Worm (Caenorhabditis elegans) whole organism, late embryonic: ENCODE results near the gene C26B2.2.

ENCODE experiments used
- C08G9.2 ChIP-seq: sonication (generic microtip); optimal IDR thresholded peaks from 2 replicates; lab custom pipeline; 2016; ENCODE audit warnings: mild to moderate bottlenecking, missing genetic modification characterization, moderate library complexity, missing compliant biosample characterization
- C38D4.7 ChIP-seq: fragments of 200-800 bp; sonication (Bioruptor generic); optimal IDR thresholded peaks from 2 replicates; lab custom pipeline; 2018; ENCODE audit warnings: mild to moderate bottlenecking, missing genetic modification characterization, moderate library complexity, missing compliant biosample characterization
- F13H6.1 ChIP-seq: sonication (generic microtip); optimal IDR thresholded peaks from 2 replicates; lab custom pipeline; 2016; ENCODE audit warnings: missing genetic modification characterization, missing compliant biosample characterization
- K02D7.2 ChIP-seq: sonication (generic microtip); optimal IDR thresholded peaks from 2 replicates; lab custom pipeline; 2017; ENCODE audit warnings: mild to moderate bottlenecking, missing genetic modification characterization, missing compliant biosample characterization
- K09A11.1 ChIP-seq: sonication (generic microtip); optimal IDR thresholded peaks from 2 replicates; lab custom pipeline; 2017; ENCODE audit warnings: antibody characterized with exemption, mild to moderate bottlenecking, missing genetic modification characterization, missing compliant biosample characterization; ENCODE audit not compliant: insufficient read depth
- T23F11.4 ChIP-seq: fragments of 200-800 bp; sonication (Bioruptor generic); optimal IDR thresholded peaks from 2 replicates; lab custom pipeline; 2018; ENCODE audit warnings: mild to moderate bottlenecking, missing genetic modification characterization, missing compliant biosample characterization
- Y22D7AL.16 ChIP-seq: sonication (generic microtip); optimal IDR thresholded peaks from 2 replicates; lab custom pipeline; 2016; ENCODE audit warnings: missing genetic modification characterization, missing compliant biosample characterization
- ama-1 ChIP-seq: fragments of 150-350 bp; optimal IDR thresholded peaks from 2 replicates; lab custom pipeline; 2014
- ceh-18 ChIP-seq: sonication (generic microtip); optimal IDR thresholded peaks from 2 replicates; lab custom pipeline; 2016; ENCODE audit warnings: missing genetic modification characterization, missing compliant biosample characterization
- ceh-19 ChIP-seq: fragments of 200-800 bp; sonication (Bioruptor generic); optimal IDR thresholded peaks from 2 replicates; lab custom pipeline; 2018; ENCODE audit warnings: mild to moderate bottlenecking, missing genetic modification characterization, missing compliant biosample characterization
- ceh-22 ChIP-seq: sonication (generic microtip); optimal IDR thresholded peaks from 2 replicates; lab custom pipeline; 2017; ENCODE audit warnings: missing biosample characterization, missing genetic modification characterization
- ceh-24 ChIP-seq: sonication (generic microtip); optimal IDR thresholded peaks from 2 replicates; lab custom pipeline; 2016; ENCODE audit warnings: mild to moderate bottlenecking, missing genetic modification characterization, missing compliant biosample characterization
- ceh-45 ChIP-seq: fragments of 200-800 bp; sonication (Bioruptor generic); IDR thresholded peaks from 2 replicates; pipeline ENCODE4 v1.3.6; 2022; ENCODE audit warnings: missing genetic modification reagents, missing genetic modification characterization, missing compliant biosample characterization
- ceh-6 ChIP-seq: fragments of 200-800 bp; sonication (Bioruptor generic); optimal IDR thresholded peaks from 2 replicates; lab custom pipeline; 2018; ENCODE audit warnings: mild to moderate bottlenecking, missing genetic modification characterization, missing compliant biosample characterization
- ceh-9 ChIP-seq: sonication (generic microtip); optimal IDR thresholded peaks from 2 replicates; lab custom pipeline; 2016; ENCODE audit warnings: mild to moderate bottlenecking, missing genetic modification characterization, inconsistent platforms, missing compliant biosample characterization
- che-1 ChIP-seq: sonication (generic microtip); optimal IDR thresholded peaks from 2 replicates; lab custom pipeline; 2016; ENCODE audit warnings: mild to moderate bottlenecking, missing genetic modification characterization, missing compliant biosample characterization
- dmd-4 ChIP-seq: sonication (generic microtip); optimal IDR thresholded peaks from 2 replicates; lab custom pipeline; 2016; ENCODE audit warnings: borderline replicate concordance, missing genetic modification characterization, missing compliant biosample characterization
- dve-1 ChIP-seq: sonication (generic microtip); optimal IDR thresholded peaks from 2 replicates; lab custom pipeline; 2017; ENCODE audit warnings: antibody characterized with exemption, mild to moderate bottlenecking, missing genetic modification characterization, missing compliant biosample characterization
- ets-4 ChIP-seq: sonication (generic microtip); optimal IDR thresholded peaks from 2 replicates; lab custom pipeline; 2016; ENCODE audit warnings: missing genetic modification characterization, missing compliant biosample characterization
- eyg-1 ChIP-seq: sonication (generic microtip); optimal IDR thresholded peaks from 2 replicates; lab custom pipeline; 2016; ENCODE audit warnings: missing genotype, missing genetic modification characterization, missing compliant biosample characterization
- fax-1 ChIP-seq: sonication (generic microtip); optimal IDR thresholded peaks from 2 replicates; lab custom pipeline; 2016; ENCODE audit warnings: missing genotype, missing genetic modification characterization, missing compliant biosample characterization
- fkh-10 ChIP-seq: fragments of 150-350 bp; optimal IDR thresholded peaks from 2 replicates; lab custom pipeline; 2014; ENCODE audit warnings: missing biosample characterization, missing genetic modification reagents, missing genetic modification characterization
- fkh-6 ChIP-seq: sonication (generic microtip); optimal IDR thresholded peaks from 2 replicates; lab custom pipeline; 2016; ENCODE audit warnings: missing genetic modification characterization, missing compliant biosample characterization
- gmeb-2 ChIP-seq: sonication (generic microtip); optimal IDR thresholded peaks from 2 replicates; lab custom pipeline; 2016; ENCODE audit warnings: missing genetic modification characterization, inconsistent platforms, missing compliant biosample characterization
- hlh-13 ChIP-seq: fragments of 200-800 bp; sonication (Bioruptor generic); optimal IDR thresholded peaks from 2 replicates; lab custom pipeline; 2018; ENCODE audit warnings: mild to moderate bottlenecking, missing genetic modification characterization, missing compliant biosample characterization
- hlh-15 ChIP-seq: sonication (generic microtip); optimal IDR thresholded peaks from 2 replicates; lab custom pipeline; 2016; ENCODE audit warnings: missing genetic modification characterization, missing compliant biosample characterization
- hlh-30 ChIP-seq: sonication (generic microtip); optimal IDR thresholded peaks from 2 replicates; lab custom pipeline; 2017; ENCODE audit warnings: antibody characterized with exemption, missing genetic modification characterization, missing compliant biosample characterization; ENCODE audit not compliant: insufficient read depth
- hlh-6 ChIP-seq: sonication (generic microtip); optimal IDR thresholded peaks from 2 replicates; lab custom pipeline; 2016; ENCODE audit warnings: missing genotype, missing genetic modification characterization, missing compliant biosample characterization
- hlh-8 ChIP-seq: sonication (generic microtip); optimal IDR thresholded peaks from 2 replicates; lab custom pipeline; 2016; ENCODE audit warnings: missing genotype, missing genetic modification characterization, missing compliant biosample characterization
- lim-6 ChIP-seq: sonication (generic microtip); optimal IDR thresholded peaks from 2 replicates; lab custom pipeline; 2016; ENCODE audit warnings: missing genetic modification characterization, missing compliant biosample characterization
- lin-11 ChIP-seq: fragments of 200-800 bp; sonication (Bioruptor generic); optimal IDR thresholded peaks from 2 replicates; lab custom pipeline; 2018; ENCODE audit warnings: mild to moderate bottlenecking, missing genetic modification characterization, missing compliant biosample characterization
- madf-2 ChIP-seq: sonication (generic microtip); optimal IDR thresholded peaks from 2 replicates; lab custom pipeline; 2017; ENCODE audit warnings: missing genetic modification characterization, missing compliant biosample characterization
- nhr-11 ChIP-seq: fragments of 150-350 bp; optimal IDR thresholded peaks from 2 replicates; lab custom pipeline; 2014; ENCODE audit warnings: missing biosample characterization, missing genetic modification characterization
- nhr-232 ChIP-seq: sonication (generic microtip); optimal IDR thresholded peaks from 2 replicates; lab custom pipeline; 2016; ENCODE audit warnings: missing genetic modification characterization, missing compliant biosample characterization
- npax-4 ChIP-seq: sonication (generic microtip); optimal IDR thresholded peaks from 2 replicates; lab custom pipeline; 2016; ENCODE audit warnings: missing genetic modification characterization, missing compliant biosample characterization
- odd-2 ChIP-seq: sonication (generic microtip); optimal IDR thresholded peaks from 2 replicates; lab custom pipeline; 2017; ENCODE audit warnings: antibody characterized with exemption, mild to moderate bottlenecking, missing genetic modification characterization, missing compliant biosample characterization
- pha-2 ChIP-seq: sonication (generic microtip); optimal IDR thresholded peaks from 2 replicates; lab custom pipeline; 2017; ENCODE audit warnings: mild to moderate bottlenecking, missing genetic modification characterization, missing compliant biosample characterization
- pha-4 ChIP-seq: fragments of 150-350 bp; optimal IDR thresholded peaks from 2 replicates; lab custom pipeline; 2018; ENCODE audit warnings: missing biosample characterization, missing genetic modification reagents, missing genetic modification characterization
- ref-2 ChIP-seq: sonication (generic microtip); optimal IDR thresholded peaks from 2 replicates; lab custom pipeline; 2016; ENCODE audit warnings: missing genetic modification characterization, missing compliant biosample characterization
- rnt-1 ChIP-seq: sonication (generic microtip); optimal IDR thresholded peaks from 2 replicates; lab custom pipeline; 2016; ENCODE audit warnings: missing genetic modification characterization, missing compliant biosample characterization
- sdc-2 ChIP-seq: sonication (generic microtip); optimal IDR thresholded peaks from 2 replicates; lab custom pipeline; 2016; ENCODE audit warnings: missing genotype, missing genetic modification characterization, missing compliant biosample characterization
- sox-2 ChIP-seq: fragments of 200-800 bp; sonication (Bioruptor generic); IDR thresholded peaks from 2 replicates; pipeline ENCODE4 v1.3.6; 2022; ENCODE audit warnings: missing genetic modification reagents, missing genetic modification characterization, missing compliant biosample characterization
- sox-4 ChIP-seq: sonication (generic microtip); optimal IDR thresholded peaks from 2 replicates; lab custom pipeline; 2017; ENCODE audit warnings: mild to moderate bottlenecking, missing genetic modification characterization, inconsistent platforms, missing compliant biosample characterization
- syd-9 ChIP-seq: sonication (generic microtip); optimal IDR thresholded peaks from 2 replicates; lab custom pipeline; 2016; ENCODE audit warnings: mild to moderate bottlenecking, missing genetic modification characterization, moderate library complexity, missing compliant biosample characterization
- tbx-2 ChIP-seq: sonication (generic microtip); optimal IDR thresholded peaks from 2 replicates; lab custom pipeline; 2016; ENCODE audit warnings: missing genetic modification characterization, missing compliant biosample characterization
- tbx-7 ChIP-seq: sonication (generic microtip); optimal IDR thresholded peaks from 2 replicates; lab custom pipeline; 2016; ENCODE audit warnings: missing genotype, missing genetic modification characterization, missing compliant biosample characterization
- ttx-3 ChIP-seq: sonication (generic microtip); optimal IDR thresholded peaks from 2 replicates; lab custom pipeline; 2016; ENCODE audit warnings: missing genetic modification reagents, missing genetic modification characterization, missing compliant biosample characterization
- unc-3 ChIP-seq, 2 experiments: fragments of 200-800 bp in 1 of 2; sonication (Bioruptor generic) in 1 of 2; sonication (generic microtip) in 1 of 2; conservative IDR thresholded peaks in 1 of 2; optimal IDR thresholded peaks in 1 of 2; 2 replicates each; pipeline versions ENCODE4 v1.3.6 to Lab custom; 2016 to 2022; ENCODE audit warnings: missing compliant biosample characterization in 2 of 2, missing genetic modification characterization in 2 of 2, missing genetic modification reagents in 1 of 2
- unc-42 ChIP-seq: sonication (generic microtip); optimal IDR thresholded peaks from 2 replicates; lab custom pipeline; 2016; ENCODE audit warnings: missing genotype, missing genetic modification characterization, missing compliant biosample characterization
- unc-55 ChIP-seq: sonication (generic microtip); optimal IDR thresholded peaks from 2 replicates; lab custom pipeline; 2017; ENCODE audit warnings: missing biosample characterization, missing genetic modification reagents, missing genetic modification characterization
- unc-86 ChIP-seq: sonication (generic microtip); optimal IDR thresholded peaks from 2 replicates; lab custom pipeline; 2016; ENCODE audit warnings: missing genetic modification characterization, missing compliant biosample characterization
- zip-5 ChIP-seq: sonication (generic microtip); optimal IDR thresholded peaks from 2 replicates; lab custom pipeline; 2016; ENCODE audit warnings: missing genetic modification characterization, missing compliant biosample characterization
- ztf-16 ChIP-seq: sonication (generic microtip); optimal IDR thresholded peaks from 2 replicates; lab custom pipeline; 2017; ENCODE audit warnings: missing genetic modification characterization, missing compliant biosample characterization

The C26B2.2 gene

ce11 chrIV:8066598-8066997 lies 44.7 kb upstream of the C26B2.2 start:
- TF ChIP-seq fax-1 (tag; lab: Kevin White, UChicago) (peak; percentile 7), che-1 (tag; lab: Kevin White, UChicago) (no peak), pha-4 (tag; lab: Kevin White, UChicago) (no peak), ref-2 (tag; lab: Kevin White, UChicago) (peak; percentile 57), fkh-6 (tag; lab: Kevin White, UChicago) (peak; percentile 28), ceh-18 (peak; percentile 71), ceh-45 (no peak), hlh-13 (no peak), hlh-8 (no peak), gmeb-2 (tag; lab: Kevin White, UChicago) (no peak), ceh-24 (tag; lab: Kevin White, UChicago) (no peak), unc-86 (tag; lab: Kevin White, UChicago) (no peak), K02D7.2 (tag; lab: Kevin White, UChicago) (no peak), sdc-2 (tag; lab: Kevin White, UChicago) (peak; percentile 52), eyg-1 (tag; lab: Kevin White, UChicago) (no peak), odd-2 (tag; lab: Kevin White, UChicago) (no peak), ceh-22 (tag; lab: Kevin White, UChicago) (no peak), syd-9 (tag; lab: Kevin White, UChicago) (peak; percentile 2), nhr-11 (tag; lab: Kevin White, UChicago) (no peak), ama-1 (lab: Kevin White, UChicago) (no peak), dmd-4 (tag; lab: Kevin White, UChicago) (peak; percentile 33), lin-11 (tag; lab: Kevin White, UChicago) (no peak), ztf-16 (tag; lab: Kevin White, UChicago) (no peak), C08G9.2 (tag; lab: Kevin White, UChicago) (peak; percentile 30), hlh-15 (tag; lab: Kevin White, UChicago) (no peak), lim-6 (tag; lab: Kevin White, UChicago) (no peak), ceh-9 (tag; lab: Kevin White, UChicago) (no peak), nhr-232 (tag; lab: Kevin White, UChicago) (peak; percentile 36), ets-4 (tag; lab: Kevin White, UChicago) (no peak), C38D4.7 (GFP tag; lab: Kevin White, UChicago) (peak; percentile 9), unc-3 (GFP tag; conservative IDR thresholded peaks at IDR 0.05; lab: Robert Waterston, UW) (peak; percentile 37; the same call in 1 of the 2 replicates), unc-3 (tag; optimal IDR thresholded peaks at IDR 0.05; lab: Kevin White, UChicago) (no peak), unc-55 (peak; percentile 49), sox-4 (tag; lab: Kevin White, UChicago) (no peak), Y22D7AL.16 (tag; lab: Kevin White, UChicago) (no peak), ttx-3 (tag; lab: Kevin White, UChicago) (no peak), zip-5 (tag; lab: Kevin White, UChicago) (no peak), ceh-6 (GFP tag; lab: Kevin White, UChicago) (no peak), rnt-1 (tag; lab: Kevin White, UChicago) (peak; percentile 13), sox-2 (GFP tag; lab: Robert Waterston, UW) (no peak), pha-2 (no peak), hlh-6 (tag; lab: Kevin White, UChicago) (peak; percentile 27), npax-4 (tag; lab: Kevin White, UChicago) (no peak), fkh-10 (GFP tag; lab: Kevin White, UChicago) (no peak), madf-2 (tag; lab: Kevin White, UChicago) (no peak), hlh-30 (no peak), tbx-7 (tag; lab: Kevin White, UChicago) (no peak), T23F11.4 (GFP tag; lab: Kevin White, UChicago) (peak; percentile 20), dve-1 (tag; lab: Kevin White, UChicago) (no peak), F13H6.1 (tag; lab: Kevin White, UChicago) (no peak), K09A11.1 (tag; lab: Kevin White, UChicago) (no peak), unc-42 (tag; lab: Kevin White, UChicago) (peak; percentile 48), ceh-19 (GFP tag; lab: Kevin White, UChicago) (no peak), tbx-2 (tag; lab: Kevin White, UChicago) (peak; percentile 52)
